Worm (Caenorhabditis elegans): ENCODE data around the gene ugt-63.
A peak's percentile ranks its signal among the peaks of the same experiment; 100 is the strongest.

Gene ugt-63

DNA sequence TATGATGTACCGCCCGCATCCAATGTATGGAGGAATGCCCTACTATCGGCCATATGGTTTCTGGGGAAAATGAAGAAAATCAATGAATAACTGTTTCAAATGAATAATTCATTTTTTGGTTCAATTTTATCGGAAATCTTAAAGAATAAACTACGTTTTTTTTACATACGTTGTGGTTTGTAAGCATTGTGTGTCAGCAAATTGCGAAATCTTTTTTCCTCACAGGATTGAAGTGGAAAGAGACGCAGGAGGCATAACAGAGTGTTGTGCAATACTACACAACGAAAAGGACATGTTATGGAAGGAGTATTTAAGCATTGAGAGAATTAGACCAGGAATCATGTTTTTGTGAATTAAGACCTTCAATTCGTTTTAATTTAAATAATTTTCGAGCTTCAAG, 20.8 kb upstream of the ugt-63 start (continued):
- no peak for TF ChIP-seq Y116A8C.19 (tag; optimal IDR thresholded peaks at IDR 0.05; ENCODE audit: borderline replicate concordance)

ce11 chrV:5130018-5130417, 19.4 kb upstream of the ugt-63 start, which contains the start of gene F14F9.8:
TSS of gene F14F9.8 (plus strand) at chrV:5130318.
- TF ChIP-seq nhr-85 (tag), result peak; percentile 72
- no peak for TF ChIP-seq snpc-4 (tag; optimal IDR thresholded peaks at IDR 0.05)
- no peak for TF ChIP-seq fkh-4 (tag; optimal IDR thresholded peaks at IDR 0.05; ENCODE audit: borderline replicate concordance)
- peak; percentile 16 for TF ChIP-seq blmp-1 (tag; optimal IDR thresholded peaks at IDR 0.05)

DNA sequence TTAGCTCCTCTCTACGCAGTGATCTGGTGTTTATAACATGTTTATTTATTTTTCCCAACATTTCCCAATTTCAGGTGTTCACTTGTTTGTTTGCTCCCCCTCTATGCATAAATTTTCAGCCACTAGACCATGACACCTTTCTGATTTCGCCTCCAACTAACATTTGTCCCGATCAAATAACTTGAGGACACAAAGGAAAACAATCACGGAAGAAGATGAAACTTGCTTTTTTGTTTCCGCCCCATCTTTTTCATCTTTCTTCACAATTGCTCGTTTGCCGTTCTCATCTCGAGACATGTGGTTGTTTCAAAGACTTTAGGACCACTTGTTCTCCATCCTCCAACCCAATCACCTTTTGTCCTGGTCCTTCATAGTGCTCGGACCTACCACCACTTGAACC, 16.2 kb upstream of the ugt-63 start, which contains the start of gene F14F9.5:
F14F9.5 (plus strand) TSS at position 301 of the 400 bp plus-strand sequence.
- TF ChIP-seq ces-1 (GFP tag; optimal IDR thresholded peaks at IDR 0.05), result no peak
- TF ChIP-seq fkh-10 (GFP tag; optimal IDR thresholded peaks at IDR 0.05), result peak; percentile 81

- TF ChIP-seq dpl-1 (GFP tag; optimal IDR thresholded peaks at IDR 0.05) (no peak), isw-1 (GFP tag; IDR thresholded peaks at IDR 0.05) (no peak), nhr-76 (tag; optimal IDR thresholded peaks at IDR 0.05) (no peak)
These were observed 9.1 kb upstream of the ugt-63 start, which contains the start of gene sid-1 for ce11 chrV:5119679-5120078. TSS of gene sid-1 (plus strand) at chrV:5119970.

ce11 chrV:5119109-5119508, 8.5 kb upstream of the ugt-63 start, which contains the start of gene C04F5.9:
TSS of gene C04F5.9 (minus strand) at chrV:5119209.
- TF ChIP-seq lin-15B (tag; optimal IDR thresholded peaks at IDR 0.05) (no peak), lsy-2 (tag; optimal IDR thresholded peaks at IDR 0.05) (peak in 1 of 2 experiments; percentile 8), efl-1 (optimal IDR thresholded peaks at IDR 0.05) (peak in 1 of 2 experiments; percentile 9), efl-1 (GFP tag; optimal IDR thresholded peaks at IDR 0.05 in 1 of 2) (no peak)

DNA sequence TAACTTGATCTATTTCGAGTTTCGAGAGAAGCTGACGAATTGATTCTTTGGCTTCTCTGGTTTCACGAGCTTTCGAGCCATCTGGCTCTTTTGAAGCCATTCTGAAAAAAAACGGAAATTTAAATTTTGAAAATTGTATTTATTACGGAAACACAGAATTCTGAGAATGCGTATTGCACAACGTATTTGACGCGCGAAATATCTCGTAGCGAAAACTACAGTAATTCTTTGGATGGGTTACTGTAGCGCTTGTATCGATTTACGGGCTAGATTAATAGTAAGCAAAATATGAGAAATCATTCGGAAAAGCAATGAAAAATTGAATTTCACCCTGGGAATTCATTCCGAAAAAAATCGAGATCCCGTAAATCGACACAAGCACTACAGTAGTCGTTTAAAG, 3.1 kb upstream of the ugt-63 start, which contains the start of gene C04F5.8:
C04F5.8 (minus strand) TSS at position 101 of the 400 bp plus-strand sequence.
- no peak for TF ChIP-seq egl-13 (tag; optimal IDR thresholded peaks at IDR 0.05)
- no peak for TF ChIP-seq F16B12.6 (tag; optimal IDR thresholded peaks at IDR 0.05)
- no peak for TF ChIP-seq fkh-4 (tag; optimal IDR thresholded peaks at IDR 0.05; ENCODE audit: borderline replicate concordance)
- TF ChIP-seq nhr-12 (tag; optimal IDR thresholded peaks at IDR 0.05), result no peak
- no peak for TF ChIP-seq aly-2 (tag; optimal IDR thresholded peaks at IDR 0.05)
- TF ChIP-seq fos-1 (tag; optimal IDR thresholded peaks at IDR 0.05), result no peak
- TF ChIP-seq nhr-77 (tag; optimal IDR thresholded peaks at IDR 0.05), result no peak
- no peak for TF ChIP-seq elt-3 (tag; optimal IDR thresholded peaks at IDR 0.05)

- no peak for TF ChIP-seq sup-37 (GFP tag; optimal IDR thresholded peaks at IDR 0.05)
- peak; percentile 28 for TF ChIP-seq fkh-8 (tag; optimal IDR thresholded peaks at IDR 0.05)
These were observed 2.8 kb downstream of the ugt-63 start, which contains the start of gene srab-3 for ce11 chrV:5107816-5108215. TSS of gene srab-3 (minus strand) at chrV:5107916.

DNA sequence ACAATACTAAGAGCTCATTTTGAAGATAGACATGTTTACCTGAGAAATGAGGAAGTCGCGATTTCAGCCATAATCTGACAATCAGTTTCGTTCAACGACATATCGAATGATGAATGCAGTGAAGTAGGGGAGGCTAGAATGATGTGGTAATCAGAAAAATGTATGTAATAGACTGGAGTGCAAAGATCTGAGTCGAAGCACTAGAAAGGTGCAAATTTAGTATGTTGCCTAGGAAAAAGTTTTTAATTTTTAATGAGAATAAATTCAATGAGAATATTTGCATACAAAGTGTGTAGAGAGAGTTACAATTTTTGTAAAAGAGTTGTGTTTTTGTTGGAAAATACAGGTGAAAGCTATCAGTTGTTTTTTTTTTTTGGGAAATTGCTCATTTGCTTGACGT, 5.6 kb downstream of the ugt-63 start, which contains the start of gene srab-2:
srab-2 (minus strand) TSS at position 101 of the 400 bp plus-strand sequence.
- TF ChIP-seq ces-1 (GFP tag; optimal IDR thresholded peaks at IDR 0.05) (no peak), pag-3 (tag; optimal IDR thresholded peaks at IDR 0.05; ENCODE audit: borderline replicate concordance, insufficient read depth) (no peak)

DNA sequence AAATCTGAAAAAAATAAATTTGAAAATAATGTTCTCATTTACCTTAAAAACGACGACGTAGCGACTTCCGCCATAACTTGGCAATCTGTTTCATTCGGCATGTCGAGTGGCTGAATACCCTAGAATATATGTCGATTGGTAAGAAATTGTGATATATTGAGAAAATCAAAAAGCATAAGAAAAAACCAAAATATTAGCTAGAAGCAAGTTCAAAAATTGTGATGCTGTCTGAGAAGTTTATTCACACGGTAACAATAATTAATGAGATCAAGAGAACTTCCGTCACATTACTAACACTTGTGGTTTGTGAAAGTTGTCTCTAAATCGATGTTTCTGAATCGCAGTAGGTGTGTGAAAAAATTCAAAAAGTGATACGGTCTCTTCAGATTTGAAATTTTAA, 8.6 kb downstream of the ugt-63 start, which contains the start of gene srab-1:
srab-1 (minus strand) TSS at position 101 of the 400 bp plus-strand sequence.
- TF ChIP-seq lir-3 (tag; optimal IDR thresholded peaks at IDR 0.05; ENCODE audit: poor library complexity) (no peak), unc-98 (GFP tag; IDR thresholded peaks at IDR 0.05) (no peak), sup-37 (GFP tag; optimal IDR thresholded peaks at IDR 0.05) (no peak), nhr-76 (tag; optimal IDR thresholded peaks at IDR 0.05) (no peak), lsy-2 (tag; optimal IDR thresholded peaks at IDR 0.05) (no peak), fkh-4 (tag; optimal IDR thresholded peaks at IDR 0.05; ENCODE audit: borderline replicate concordance) (no peak), tbx-2 (tag; optimal IDR thresholded peaks at IDR 0.05) (no peak)
